Worm (Caenorhabditis elegans): ENCODE results near the gene gpa-17.

ce11 chrIII:2603671-2604070, 17.3 kb downstream of the gpa-17 start, which contains the start of gene Y71H2B.11:
- TF ChIP-seq unc-62 (GFP tag; optimal IDR thresholded peaks at IDR 0.05) = no peak
- TF ChIP-seq blmp-1 (tag; optimal IDR thresholded peaks at IDR 0.05) = no peak
- no peak for TF ChIP-seq jun-1 (tag; optimal IDR thresholded peaks at IDR 0.05)
- no peak for TF ChIP-seq tbx-2 (tag; optimal IDR thresholded peaks at IDR 0.05)
- no peak for TF ChIP-seq snpc-4 (tag; optimal IDR thresholded peaks at IDR 0.05)
- TF ChIP-seq mep-1 (tag; optimal IDR thresholded peaks at IDR 0.05) = no peak
- no peak for TF ChIP-seq egl-13 (tag; optimal IDR thresholded peaks at IDR 0.05)
- TF ChIP-seq lin-14 (GFP tag; optimal IDR thresholded peaks at IDR 0.05) = no peak
- no peak for TF ChIP-seq fkh-10 (GFP tag; optimal IDR thresholded peaks at IDR 0.05)
- TF ChIP-seq mef-2 (tag; optimal IDR thresholded peaks at IDR 0.05) = no peak
- TF ChIP-seq nhr-47 (tag; optimal IDR thresholded peaks at IDR 0.05) = no peak

Data from whole organism, L1 larva.